Worm (Caenorhabditis elegans) whole organism, L2 larva: ENCODE data around the gene C16D9.9.

Experiments
- C34F6.9 ChIP-seq: fragments of 150-350 bp; optimal IDR thresholded peaks from 2 replicates; lab custom pipeline; 2014; ENCODE audit warnings: missing biosample characterization, missing genetic modification characterization
- F13H6.1 ChIP-seq: sonication (generic microtip); optimal IDR thresholded peaks from 2 replicates; lab custom pipeline; 2016; ENCODE audit warnings: missing genetic modification characterization, missing compliant biosample characterization
- R02D3.7 ChIP-seq: fragments of 150-350 bp; optimal IDR thresholded peaks from 2 replicates; lab custom pipeline; 2014; ENCODE audit warnings: missing biosample characterization, missing genetic modification characterization
- Y55F3AM.14 ChIP-seq: fragments of 200-800 bp; sonication (Bioruptor generic); optimal IDR thresholded peaks from 2 replicates; lab custom pipeline; 2018; ENCODE audit warnings: mild to moderate bottlenecking, missing genetic modification characterization, missing compliant biosample characterization
- alr-1 ChIP-seq: fragments of 150-350 bp; optimal IDR thresholded peaks from 2 replicates; lab custom pipeline; 2014; ENCODE audit warnings: missing biosample characterization, missing genetic modification characterization
- ama-1 ChIP-seq: fragments of 150-350 bp; optimal IDR thresholded peaks from 2 replicates; lab custom pipeline; 2018; ENCODE audit warnings: inconsistent platforms
- blmp-1 ChIP-seq: sonication (generic microtip); optimal IDR thresholded peaks from 2 replicates; lab custom pipeline; 2017; ENCODE audit warnings: missing genetic modification characterization, mild to moderate bottlenecking, missing compliant biosample characterization, antibody characterized with exemption, moderate library complexity; ENCODE audit not compliant: insufficient read depth
- ceh-16 ChIP-seq: fragments of 150-350 bp; optimal IDR thresholded peaks from 2 replicates; lab custom pipeline; 2014; ENCODE audit warnings: missing biosample characterization, missing genetic modification characterization
- dmd-4 ChIP-seq: sonication (generic microtip); optimal IDR thresholded peaks from 2 replicates; lab custom pipeline; 2017; ENCODE audit warnings: missing biosample characterization, missing genetic modification characterization
- egl-27 ChIP-seq: sonication (generic microtip); optimal IDR thresholded peaks from 3 replicates; lab custom pipeline; 2017; ENCODE audit warnings: missing biosample characterization, missing genetic modification reagents, missing genetic modification characterization
- elt-1 ChIP-seq: fragments of 150-350 bp; optimal IDR thresholded peaks from 2 replicates; lab custom pipeline; 2014; ENCODE audit warnings: missing biosample characterization, missing genetic modification characterization
- elt-3 ChIP-seq: sonication (generic microtip); optimal IDR thresholded peaks from 2 replicates; lab custom pipeline; 2017; ENCODE audit warnings: missing biosample characterization, missing genetic modification characterization
- gmeb-1 ChIP-seq: fragments of 150-350 bp; optimal IDR thresholded peaks from 2 replicates; lab custom pipeline; 2014; ENCODE audit warnings: missing biosample characterization, missing genetic modification characterization
- lin-11 ChIP-seq: fragments of 150-350 bp; sonication (generic microtip); optimal IDR thresholded peaks from 2 replicates; lab custom pipeline; 2014; ENCODE audit warnings: missing biosample characterization, missing genetic modification characterization, inconsistent platforms, mixed read lengths
- lin-13 ChIP-seq: fragments of 150-350 bp; optimal IDR thresholded peaks from 2 replicates; lab custom pipeline; 2014; ENCODE audit warnings: missing biosample characterization, missing genetic modification reagents, missing genetic modification characterization
- lsy-2 ChIP-seq, 2 experiments: fragments of 150-350 bp in 1 of 2; sonication (generic microtip) in 1 of 2; optimal IDR thresholded peaks; 2 replicates each; lab custom pipeline; 2014 to 2017; ENCODE audit warnings: missing biosample characterization in 2 of 2, missing genetic modification characterization in 2 of 2
- mab-5 ChIP-seq: fragments of 150-350 bp; optimal IDR thresholded peaks from 2 replicates; lab custom pipeline; 2014; ENCODE audit warnings: missing biosample characterization, missing genetic modification characterization
- mdl-1 ChIP-seq, 2 experiments: fragments of 150-350 bp in 1 of 2; sonication (generic microtip) in 1 of 2; optimal IDR thresholded peaks; 2 replicates each; lab custom pipeline; 2017; ENCODE audit warnings: missing biosample characterization in 2 of 2, missing genetic modification characterization in 2 of 2
- nhr-11 ChIP-seq: fragments of 150-350 bp; optimal IDR thresholded peaks from 2 replicates; lab custom pipeline; 2014; ENCODE audit warnings: missing biosample characterization, missing genetic modification characterization
- nhr-12 ChIP-seq: fragments of 150-350 bp; optimal IDR thresholded peaks from 2 replicates; lab custom pipeline; 2014; ENCODE audit warnings: missing biosample characterization, missing genetic modification characterization
- nhr-129 ChIP-seq: fragments of 150-350 bp; optimal IDR thresholded peaks from 2 replicates; lab custom pipeline; 2014; ENCODE audit warnings: missing biosample characterization, missing genetic modification characterization
- nhr-21 ChIP-seq: fragments of 150-350 bp; optimal IDR thresholded peaks from 2 replicates; lab custom pipeline; 2014; ENCODE audit warnings: missing biosample characterization, missing genetic modification characterization
- nhr-23 ChIP-seq: fragments of 150-350 bp; optimal IDR thresholded peaks from 2 replicates; lab custom pipeline; 2014; ENCODE audit warnings: missing biosample characterization, missing genetic modification reagents, missing genetic modification characterization
- nhr-237 ChIP-seq: fragments of 150-350 bp; optimal IDR thresholded peaks from 2 replicates; lab custom pipeline; 2014; ENCODE audit warnings: missing biosample characterization, missing genetic modification characterization
- peb-1 ChIP-seq: fragments of 150-350 bp; optimal IDR thresholded peaks from 2 replicates; lab custom pipeline; 2014; ENCODE audit warnings: missing biosample characterization, missing genetic modification characterization
- sem-4 ChIP-seq: fragments of 150-350 bp; optimal IDR thresholded peaks from 2 replicates; lab custom pipeline; 2014; ENCODE audit warnings: missing biosample characterization, missing genetic modification reagents, missing genetic modification characterization
- skn-1 ChIP-seq: sonication (generic microtip); optimal IDR thresholded peaks from 2 replicates; lab custom pipeline; 2017; ENCODE audit warnings: missing biosample characterization, missing genetic modification characterization
- sma-9 ChIP-seq, 2 experiments: fragments of 150-350 bp in 1 of 2; sonication (generic microtip) in 1 of 2; optimal IDR thresholded peaks; 2 replicates each; lab custom pipeline; 2014 to 2016; ENCODE audit warnings: missing genetic modification characterization in 2 of 2, mild to moderate bottlenecking in 1 of 2, missing biosample characterization in 1 of 2, missing compliant biosample characterization in 1 of 2, missing genetic modification reagents in 1 of 2, moderate library complexity in 1 of 2
- snpc-4 ChIP-seq: fragments of 150-350 bp; optimal IDR thresholded peaks from 2 replicates; lab custom pipeline; 2014; ENCODE audit warnings: missing biosample characterization, missing genetic modification characterization
- unc-55 ChIP-seq: fragments of 150-350 bp; sonication (generic microtip); optimal IDR thresholded peaks from 3 replicates; lab custom pipeline; 2014; ENCODE audit warnings: missing biosample characterization, missing genetic modification reagents, missing genetic modification characterization
- zag-1 ChIP-seq: fragments of 150-350 bp; optimal IDR thresholded peaks from 2 replicates; lab custom pipeline; 2014; ENCODE audit warnings: missing biosample characterization, missing genetic modification characterization
- ztf-1 ChIP-seq: fragments of 200-800 bp; sonication (Bioruptor generic); conservative IDR thresholded peaks from 2 replicates; pipeline ENCODE4 v1.3.6; 2022; ENCODE audit warnings: missing genetic modification characterization, missing compliant biosample characterization
- ztf-11 ChIP-seq: sonication (generic microtip); optimal IDR thresholded peaks from 2 replicates; lab custom pipeline; 2017; ENCODE audit warnings: missing biosample characterization, missing genetic modification characterization
- ztf-4 ChIP-seq: fragments of 150-350 bp; optimal IDR thresholded peaks from 2 replicates; lab custom pipeline; 2014; ENCODE audit warnings: missing biosample characterization, missing genetic modification characterization

The C16D9.9 gene

DNA sequence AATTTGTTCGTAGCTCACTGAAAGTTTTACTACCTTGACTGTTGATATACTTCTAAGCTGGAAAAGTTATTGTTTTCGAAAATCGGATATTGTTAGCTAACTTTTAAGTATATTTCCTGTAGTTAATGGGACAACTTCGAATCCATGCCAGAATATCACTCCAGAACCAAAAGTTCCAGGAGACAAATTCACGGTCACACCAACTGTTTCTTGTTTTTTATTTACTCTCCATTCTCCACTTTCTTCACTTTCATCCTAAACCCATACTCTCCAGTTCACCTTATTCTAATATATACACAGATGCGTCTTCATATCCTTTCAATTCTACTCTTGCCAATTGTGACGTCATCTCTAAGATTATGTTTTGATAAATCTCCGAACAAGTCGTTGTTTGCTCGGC lies 5.0 kb upstream of the C16D9.9 start, which contains the start of gene C16D9.1:
TSS of gene C16D9.1 (plus strand) at position 301 of the 400 bp plus-strand sequence.
- no peak for TF ChIP-seq ama-1 (lab: Kevin White, UChicago)
- no peak for TF ChIP-seq nhr-129 (tag; lab: Kevin White, UChicago)
- TF ChIP-seq C34F6.9 (tag; lab: Kevin White, UChicago): no peak
- TF ChIP-seq egl-27 (tag; lab: Kevin White, UChicago): no peak
- no peak for TF ChIP-seq sem-4 (tag; lab: Kevin White, UChicago)
- TF ChIP-seq peb-1 (tag; lab: Kevin White, UChicago): no peak
- TF ChIP-seq lin-11 (tag; lab: Kevin White, UChicago): no peak
- no peak for TF ChIP-seq dmd-4 (tag; lab: Kevin White, UChicago)
- TF ChIP-seq mdl-1 (tag; optimal IDR thresholded peaks at IDR 0.05; lab: Kevin White, UChicago): no peak
- TF ChIP-seq nhr-21 (tag; lab: Kevin White, UChicago): no peak
- no peak for TF ChIP-seq ztf-4 (tag; lab: Kevin White, UChicago)
- TF ChIP-seq lsy-2 (tag; optimal IDR thresholded peaks at IDR 0.05; lab: Kevin White, UChicago): no peak

DNA sequence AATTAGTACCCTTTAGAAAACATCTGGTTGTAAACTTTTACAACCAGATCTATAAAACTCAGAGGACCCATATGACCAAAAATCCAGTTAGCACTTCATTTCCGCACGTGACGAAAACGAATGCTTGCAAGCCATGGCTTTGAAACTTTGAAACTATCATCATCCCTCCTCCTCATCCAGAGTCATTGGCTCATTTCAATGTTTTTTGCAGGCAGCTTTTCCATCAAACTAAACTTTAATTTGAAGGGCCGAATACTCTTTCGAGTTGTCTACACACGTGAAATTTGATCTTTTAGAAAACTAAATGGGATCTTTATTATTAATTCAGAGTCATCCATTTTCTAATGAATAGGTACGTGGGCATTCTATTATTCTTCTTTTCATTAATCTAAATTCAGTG lies 1.8 kb upstream of the C16D9.9 start:
- TF ChIP-seq C34F6.9 (tag; lab: Kevin White, UChicago): no peak
- TF ChIP-seq unc-55 (GFP tag; lab: Kevin White, UChicago): no peak
- TF ChIP-seq R02D3.7: no peak
- no peak for TF ChIP-seq gmeb-1 (tag; lab: Kevin White, UChicago)
- TF ChIP-seq mdl-1 (tag; optimal IDR thresholded peaks at IDR 0.05; lab: Kevin White, UChicago): no peak
- no peak for TF ChIP-seq nhr-12 (tag; lab: Kevin White, UChicago)
- TF ChIP-seq zag-1 (tag; lab: Kevin White, UChicago): no peak
- TF ChIP-seq mab-5 (tag; lab: Kevin White, UChicago): no peak
- no peak for TF ChIP-seq skn-1 (tag; lab: Kevin White, UChicago)
- TF ChIP-seq alr-1 (tag; lab: Kevin White, UChicago): no peak
- no peak for TF ChIP-seq nhr-11 (tag; lab: Kevin White, UChicago)
- no peak for TF ChIP-seq Y55F3AM.14 (GFP tag; lab: Kevin White, UChicago)
- TF ChIP-seq F13H6.1 (tag; lab: Kevin White, UChicago): no peak
- no peak for TF ChIP-seq elt-1 (tag; lab: Kevin White, UChicago)
- TF ChIP-seq blmp-1: no peak
- no peak for TF ChIP-seq nhr-23

DNA sequence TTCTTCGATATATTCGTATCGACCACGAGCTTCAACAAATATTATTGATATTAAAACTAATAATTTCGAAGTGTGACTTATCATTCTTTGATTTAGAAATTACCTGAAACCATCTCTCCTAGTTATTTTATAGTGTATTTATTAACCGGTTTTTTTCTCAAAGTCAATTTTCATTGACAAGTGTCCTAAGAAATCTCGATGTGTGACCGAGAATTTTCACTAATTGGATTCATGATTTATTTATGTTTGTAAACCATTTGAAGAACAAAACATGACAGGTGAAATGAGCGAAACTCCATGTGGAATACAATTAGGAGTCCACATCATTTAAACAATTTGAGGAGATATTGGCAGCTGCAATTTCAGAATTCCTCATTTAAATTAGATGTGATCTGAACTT lies 575 bp upstream of the C16D9.9 start, which contains the start of gene C16D9.8:
TSS of gene C16D9.8 (minus strand) at position 101 of the 400 bp plus-strand sequence.
- no peak for TF ChIP-seq sma-9 (GFP tag; optimal IDR thresholded peaks at IDR 0.05; lab: Kevin White, UChicago)
- TF ChIP-seq sma-9 (tag; optimal IDR thresholded peaks at IDR 0.05; lab: Kevin White, UChicago): no peak
- no peak for TF ChIP-seq skn-1 (tag; lab: Kevin White, UChicago)
- no peak for TF ChIP-seq ztf-11 (tag; lab: Kevin White, UChicago)
- no peak for TF ChIP-seq ztf-4 (tag; lab: Kevin White, UChicago)
- TF ChIP-seq snpc-4 (tag; lab: Kevin White, UChicago): no peak
- TF ChIP-seq nhr-23: no peak
- TF ChIP-seq ceh-16: no peak
- no peak for TF ChIP-seq elt-3 (tag; lab: Kevin White, UChicago)
- TF ChIP-seq nhr-11 (tag; lab: Kevin White, UChicago): no peak
- TF ChIP-seq blmp-1: no peak
- no peak for TF ChIP-seq ztf-1 (GFP tag; lab: Robert Waterston, UW)

DNA sequence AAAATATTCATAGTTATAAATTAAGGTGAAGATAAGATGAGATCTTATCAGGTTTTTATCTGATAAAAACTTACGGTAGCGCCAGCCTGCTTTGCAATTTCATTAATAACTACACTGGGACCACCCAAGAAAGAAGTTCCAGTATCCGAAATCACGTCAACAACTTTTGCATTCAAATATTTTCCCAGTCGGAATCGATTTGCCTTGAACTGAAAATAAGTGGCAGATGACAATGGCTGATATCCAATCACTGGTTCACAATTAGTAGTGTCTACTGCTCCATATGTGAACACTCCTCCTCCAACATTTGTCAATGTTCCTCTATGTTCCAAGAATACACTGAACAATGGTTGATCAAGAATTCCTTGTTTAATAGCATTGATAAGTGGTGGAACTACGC lies 2.2 kb downstream of the C16D9.9 start, which contains the start of gene F21F8.5:
TSS of gene F21F8.5 (minus strand) at position 101 of the 400 bp plus-strand sequence.
- TF ChIP-seq nhr-23: no peak
- no peak for TF ChIP-seq ztf-11 (tag; lab: Kevin White, UChicago)
- TF ChIP-seq alr-1 (tag; lab: Kevin White, UChicago): no peak
- TF ChIP-seq unc-55 (GFP tag; lab: Kevin White, UChicago): no peak
- no peak for TF ChIP-seq gmeb-1 (tag; lab: Kevin White, UChicago)
- no peak for TF ChIP-seq ceh-16
- no peak for TF ChIP-seq elt-1 (tag; lab: Kevin White, UChicago)
- no peak for TF ChIP-seq peb-1 (tag; lab: Kevin White, UChicago)
- TF ChIP-seq C34F6.9 (tag; lab: Kevin White, UChicago): no peak
- no peak for TF ChIP-seq nhr-21 (tag; lab: Kevin White, UChicago)
- no peak for TF ChIP-seq lin-13 (GFP tag; lab: Kevin White, UChicago)
- TF ChIP-seq sma-9 (GFP tag; optimal IDR thresholded peaks at IDR 0.05; lab: Kevin White, UChicago): no peak
- TF ChIP-seq sma-9 (tag; optimal IDR thresholded peaks at IDR 0.05; lab: Kevin White, UChicago): no peak
- no peak for TF ChIP-seq nhr-237 (tag; lab: Kevin White, UChicago)
- TF ChIP-seq F13H6.1 (tag; lab: Kevin White, UChicago): no peak
- no peak for TF ChIP-seq nhr-129 (tag; lab: Kevin White, UChicago)
